In genomic region chrX:15944735-15945323, dm6 we compare ENCODE assay signal across 1 fruit fly cellular context.
TF ChIP-seq lines count a peak whose summit lies in the region.

Rrp47 (plus strand) TSS chrX:15944897.

TF ChIP-seq in whole organism, embryonic, 481 proteins besides CTCF, POLR2A, EP300 and RAD21 (continued from another document):
- peak; percentile 14 for TF ChIP-seq Dp (GFP tag; optimal IDR thresholded peaks at IDR 0.05; lab: Kevin White, UChicago)
- peak; percentile 32 for TF ChIP-seq sqz (GFP tag; optimal IDR thresholded peaks at IDR 0.05; lab: Kevin White, UChicago)
- TF ChIP-seq CG12659 (GFP tag; optimal IDR thresholded peaks at IDR 0.05; lab: Kevin White, UChicago) = peak; percentile 39
- no peak for TF ChIP-seq Fer3 (tag; optimal IDR thresholded peaks at IDR 0.05; lab: Kevin White, UChicago)
- TF ChIP-seq zen (tag; optimal IDR thresholded peaks at IDR 0.05; lab: Kevin White, UChicago) = peak; percentile 10
- peak; percentile 13 for TF ChIP-seq CG2712 (tag; optimal IDR thresholded peaks at IDR 0.05; lab: Kevin White, UChicago)
- peak; percentile 4 for TF ChIP-seq Myb (GFP tag; optimal IDR thresholded peaks at IDR 0.05; lab: Kevin White, UChicago)
- TF ChIP-seq NK7.1 (GFP tag; optimal IDR thresholded peaks at IDR 0.05; lab: Kevin White, UChicago) = no peak
- TF ChIP-seq CG7357 (GFP tag; IDR thresholded peaks at IDR 0.05; lab: Robert Waterston, UW) = peak; percentile 93
- TF ChIP-seq cad (GFP tag; optimal IDR thresholded peaks at IDR 0.05; lab: Kevin White, UChicago) = no peak
- no peak for TF ChIP-seq tna (GFP tag; IDR thresholded peaks at IDR 0.05; lab: Robert Waterston, UW; ENCODE audit: partially characterized antibody)
- TF ChIP-seq slbo (GFP tag; IDR thresholded peaks at IDR 0.05; lab: Robert Waterston, UW) = no peak
- TF ChIP-seq sr (GFP tag; IDR thresholded peaks at IDR 0.05; lab: Robert Waterston, UW) = no peak
- TF ChIP-seq CG3407 (GFP tag; optimal IDR thresholded peaks at IDR 0.05; lab: Kevin White, UChicago) = no peak
- no peak for TF ChIP-seq dati (GFP tag; IDR thresholded peaks at IDR 0.05; lab: Robert Waterston, UW)
- TF ChIP-seq YL-1 (GFP tag; optimal IDR thresholded peaks at IDR 0.05; lab: Kevin White, UChicago) = peak; percentile 20
- no peak for TF ChIP-seq cas (GFP tag; IDR thresholded peaks at IDR 0.05; lab: Robert Waterston, UW)
- TF ChIP-seq CG11723 (GFP tag; optimal IDR thresholded peaks at IDR 0.05; lab: Kevin White, UChicago) = no peak
- TF ChIP-seq gt (GFP tag; IDR thresholded peaks at IDR 0.05; lab: Robert Waterston, UW) = no peak
- TF ChIP-seq D19A (tag; optimal IDR thresholded peaks at IDR 0.05; lab: Kevin White, UChicago) = peak; percentile 8
- TF ChIP-seq peb (GFP tag; IDR thresholded peaks at IDR 0.05; lab: Robert Waterston, UW) = no peak
- TF ChIP-seq Trl (optimal IDR thresholded peaks at IDR 0.05; lab: Kevin White, UChicago) = no peak
- TF ChIP-seq Trl (GFP tag; optimal IDR thresholded peaks at IDR 0.05; lab: Kevin White, UChicago) = no peak
- no peak for TF ChIP-seq CG32772 (GFP tag; IDR thresholded peaks at IDR 0.05; lab: Robert Waterston, UW)
- peak; percentile 71 for TF ChIP-seq sens (GFP tag; lab: Kevin White, UChicago)
- no peak for TF ChIP-seq dpn (GFP tag; optimal IDR thresholded peaks at IDR 0.05; lab: Kevin White, UChicago)
- peak; percentile 57 for TF ChIP-seq CG9797 (GFP tag; optimal IDR thresholded peaks at IDR 0.05; lab: Kevin White, UChicago)
- TF ChIP-seq pzg (GFP tag; optimal IDR thresholded peaks at IDR 0.05; lab: Kevin White, UChicago) = peak; percentile 52
- no peak for TF ChIP-seq twi (tag; optimal IDR thresholded peaks at IDR 0.05; lab: Kevin White, UChicago)
- TF ChIP-seq BtbVII (GFP tag; optimal IDR thresholded peaks at IDR 0.05; lab: Kevin White, UChicago) = no peak
- TF ChIP-seq dm (GFP tag; optimal IDR thresholded peaks at IDR 0.05; lab: Kevin White, UChicago) = peak; percentile 8
- peak; percentile 83 for TF ChIP-seq MESR4 (GFP tag; optimal IDR thresholded peaks at IDR 0.05; lab: Kevin White, UChicago)
- TF ChIP-seq CG8290 (GFP tag; optimal IDR thresholded peaks at IDR 0.05; lab: Kevin White, UChicago) = peak; percentile 5
- TF ChIP-seq CG8290 (tag; optimal IDR thresholded peaks at IDR 0.05; lab: Kevin White, UChicago) = no peak
- no peak for TF ChIP-seq CG15696 (tag; optimal IDR thresholded peaks at IDR 0.05; lab: Kevin White, UChicago)
- no peak for TF ChIP-seq Kr (GFP tag; optimal IDR thresholded peaks at IDR 0.05; lab: Kevin White, UChicago)
- peak in 1 of 3 experiments; percentile 29 for TF ChIP-seq lola (GFP tag; optimal IDR thresholded peaks at IDR 0.05; lab: Kevin White, UChicago)
- TF ChIP-seq CG17802 (tag; optimal IDR thresholded peaks at IDR 0.05; lab: Kevin White, UChicago) = peak; percentile 86
- peak; percentile 50 for TF ChIP-seq CG1603 (tag; optimal IDR thresholded peaks at IDR 0.05; lab: Kevin White, UChicago)
- peak; percentile 74 for TF ChIP-seq gfzf (GFP tag; optimal IDR thresholded peaks at IDR 0.05; lab: Kevin White, UChicago)
- peak; percentile 51 for TF ChIP-seq CG8924 (tag; optimal IDR thresholded peaks at IDR 0.05; lab: Kevin White, UChicago)
- TF ChIP-seq ab (GFP tag; optimal IDR thresholded peaks at IDR 0.05; lab: Kevin White, UChicago) = no peak
- no peak for TF ChIP-seq Sin3A (optimal IDR thresholded peaks at IDR 0.05; lab: Kevin White, UChicago)
- TF ChIP-seq stwl (tag; optimal IDR thresholded peaks at IDR 0.05; lab: Kevin White, UChicago) = peak; percentile 78
- TF ChIP-seq CG18476 (GFP tag; optimal IDR thresholded peaks at IDR 0.05; lab: Kevin White, UChicago) = no peak
- TF ChIP-seq CG8478 (optimal IDR thresholded peaks at IDR 0.05; lab: Kevin White, UChicago) = no peak
- no peak for TF ChIP-seq CG2889 (GFP tag; IDR thresholded peaks at IDR 0.05; lab: Robert Waterston, UW)
- peak; percentile 38 for TF ChIP-seq CG2116 (GFP tag; optimal IDR thresholded peaks at IDR 0.05; lab: Kevin White, UChicago)
- TF ChIP-seq ewg (GFP tag; optimal IDR thresholded peaks at IDR 0.05; lab: Kevin White, UChicago) = peak; percentile 1
- TF ChIP-seq CG6175 (GFP tag; IDR thresholded peaks at IDR 0.05; lab: Robert Waterston, UW) = no peak
- TF ChIP-seq MBD-R2 (GFP tag; IDR thresholded peaks at IDR 0.05; lab: Robert Waterston, UW) = peak; percentile 76
- TF ChIP-seq row (GFP tag; IDR thresholded peaks at IDR 0.05; lab: Robert Waterston, UW) = peak; percentile 54; the same call in 2 of the 3 replicates
- peak; percentile 54 for TF ChIP-seq pfk (GFP tag; optimal IDR thresholded peaks at IDR 0.05; lab: Kevin White, UChicago)
- no peak for TF ChIP-seq CG1832 (GFP tag; optimal IDR thresholded peaks at IDR 0.05; lab: Kevin White, UChicago)
- peak; percentile 3 for TF ChIP-seq CG17186 (GFP tag; optimal IDR thresholded peaks at IDR 0.05; lab: Kevin White, UChicago)
- TF ChIP-seq CG2120 (GFP tag; optimal IDR thresholded peaks at IDR 0.05; lab: Kevin White, UChicago) = no peak
- no peak for TF ChIP-seq CG32767 (GFP tag; IDR thresholded peaks at IDR 0.05; lab: Robert Waterston, UW)
- peak; percentile 5 for TF ChIP-seq Med (GFP tag; lab: Kevin White, UChicago)
- no peak for TF ChIP-seq E2f2 (GFP tag; IDR thresholded peaks at IDR 0.05; lab: Robert Waterston, UW)
- peak; percentile 1 for TF ChIP-seq phol (tag; optimal IDR thresholded peaks at IDR 0.05; lab: Kevin White, UChicago)
- no peak for TF ChIP-seq Usf (GFP tag; optimal IDR thresholded peaks at IDR 0.05; lab: Kevin White, UChicago)
- no peak for TF ChIP-seq CG42726 (GFP tag; IDR thresholded peaks at IDR 0.05; lab: Robert Waterston, UW; ENCODE audit: partially characterized antibody)
- peak; percentile 31 for TF ChIP-seq BEAF-32 (GFP tag; optimal IDR thresholded peaks at IDR 0.05; lab: Kevin White, UChicago)
- TF ChIP-seq Hr3 (GFP tag; optimal IDR thresholded peaks at IDR 0.05; lab: Kevin White, UChicago) = no peak
- TF ChIP-seq CG1602 (GFP tag; optimal IDR thresholded peaks at IDR 0.05; lab: Kevin White, UChicago) = no peak
- TF ChIP-seq btn (GFP tag; optimal IDR thresholded peaks at IDR 0.05; lab: Kevin White, UChicago) = no peak
- no peak for TF ChIP-seq Sry-β (GFP tag; optimal IDR thresholded peaks at IDR 0.05; lab: Kevin White, UChicago)
- no peak for TF ChIP-seq Ets65A (GFP tag; lab: Kevin White, UChicago)
- peak; percentile 6 for TF ChIP-seq CG17829 (tag; optimal IDR thresholded peaks at IDR 0.05; lab: Kevin White, UChicago)
- no peak for TF ChIP-seq NC2β (GFP tag; optimal IDR thresholded peaks at IDR 0.05; lab: Kevin White, UChicago)
- TF ChIP-seq Lhr (GFP tag; optimal IDR thresholded peaks at IDR 0.05; lab: Kevin White, UChicago) = peak; percentile 2
- TF ChIP-seq hkb (optimal IDR thresholded peaks at IDR 0.05; lab: Kevin White, UChicago) = no peak
- 0 out of 2 replicates have a peak, but pooled peaks have one; percentile 16 for TF ChIP-seq hkb (GFP tag; IDR thresholded peaks at IDR 0.05; lab: Robert Waterston, UW)
- peak; percentile 6 for TF ChIP-seq CG14710 (tag; optimal IDR thresholded peaks at IDR 0.05; lab: Kevin White, UChicago)
- no peak for TF ChIP-seq onecut (GFP tag; IDR thresholded peaks at IDR 0.05; lab: Robert Waterston, UW)
- TF ChIP-seq br (optimal IDR thresholded peaks at IDR 0.05; lab: Kevin White, UChicago) = no peak
